Worm (Caenorhabditis elegans): ENCODE data around the gene irld-40.

ce11 chrV:1631717-1632116 lies 30.7 kb upstream of the irld-40 start, which contains the start of gene irld-17:
- TF ChIP-seq him-1 (tag; optimal IDR thresholded peaks at IDR 0.05) (no peak), ztf-25 (GFP tag; IDR thresholded peaks at IDR 0.05) (no peak), F37B4.10 (GFP tag; IDR thresholded peaks at IDR 0.05) (no peak), hrde-1 (tag; optimal IDR thresholded peaks at IDR 0.05; ENCODE audit: borderline replicate concordance) (no peak), somi-1 (GFP tag; optimal IDR thresholded peaks at IDR 0.05) (no peak), pha-4 (tag; optimal IDR thresholded peaks at IDR 0.05) (no peak), nfya-2 (GFP tag; IDR thresholded peaks at IDR 0.05) (no peak), B0336.3 (GFP tag; IDR thresholded peaks at IDR 0.05) (no peak), rec-8 (tag; optimal IDR thresholded peaks at IDR 0.05) (no peak), hsf-1 (GFP tag; IDR thresholded peaks at IDR 0.05) (no peak)
